Worm (Caenorhabditis elegans) whole organism, early embryonic: ENCODE measurements around the gene srh-299.

Experiments
- B0310.2 ChIP-seq: sonication (generic microtip); optimal IDR thresholded peaks from 2 replicates; lab custom pipeline; 2016; ENCODE audit warnings: mild to moderate bottlenecking, missing genetic modification characterization, missing compliant biosample characterization
- F13C5.2 ChIP-seq: sonication (generic microtip); optimal IDR thresholded peaks from 2 replicates; lab custom pipeline; 2017; ENCODE audit warnings: mild to moderate bottlenecking, missing genetic modification characterization, inconsistent platforms, missing compliant biosample characterization
- aly-1 ChIP-seq: sonication (generic microtip); optimal IDR thresholded peaks from 2 replicates; lab custom pipeline; 2016; ENCODE audit warnings: missing genetic modification characterization, missing compliant biosample characterization
- ama-1 ChIP-seq: fragments of 150-350 bp; optimal IDR thresholded peaks from 2 replicates; lab custom pipeline; 2014
- ceh-13 ChIP-seq: fragments of 200-800 bp; sonication (Bioruptor generic); optimal IDR thresholded peaks from 2 replicates; lab custom pipeline; 2018; ENCODE audit warnings: mild to moderate bottlenecking, missing genetic modification characterization, missing compliant biosample characterization
- ceh-36 ChIP-seq: sonication (generic microtip); optimal IDR thresholded peaks from 2 replicates; lab custom pipeline; 2016; ENCODE audit warnings: missing genetic modification characterization, inconsistent platforms, missing compliant biosample characterization
- ets-7 ChIP-seq: sonication (generic microtip); optimal IDR thresholded peaks from 2 replicates; lab custom pipeline; 2016; ENCODE audit warnings: missing genotype, missing genetic modification characterization, missing compliant biosample characterization
- hnd-1 ChIP-seq: sonication (generic microtip); optimal IDR thresholded peaks from 2 replicates; lab custom pipeline; 2016; ENCODE audit warnings: missing genetic modification characterization, missing compliant biosample characterization
- pes-1 ChIP-seq: fragments of 200-800 bp; sonication (Bioruptor generic); IDR thresholded peaks from 2 replicates; pipeline ENCODE4 v1.3.6; 2022; ENCODE audit warnings: missing genetic modification reagents, missing genetic modification characterization, missing compliant biosample characterization
- scrt-1 ChIP-seq: fragments of 200-800 bp; sonication (Bioruptor generic); IDR thresholded peaks from 2 replicates; pipeline ENCODE4 v1.3.6; 2022; ENCODE audit warnings: missing genetic modification characterization, missing compliant biosample characterization
- tra-4 ChIP-seq: sonication (generic microtip); optimal IDR thresholded peaks from 2 replicates; lab custom pipeline; 2017; ENCODE audit warnings: missing genetic modification characterization, missing compliant biosample characterization

DNA sequence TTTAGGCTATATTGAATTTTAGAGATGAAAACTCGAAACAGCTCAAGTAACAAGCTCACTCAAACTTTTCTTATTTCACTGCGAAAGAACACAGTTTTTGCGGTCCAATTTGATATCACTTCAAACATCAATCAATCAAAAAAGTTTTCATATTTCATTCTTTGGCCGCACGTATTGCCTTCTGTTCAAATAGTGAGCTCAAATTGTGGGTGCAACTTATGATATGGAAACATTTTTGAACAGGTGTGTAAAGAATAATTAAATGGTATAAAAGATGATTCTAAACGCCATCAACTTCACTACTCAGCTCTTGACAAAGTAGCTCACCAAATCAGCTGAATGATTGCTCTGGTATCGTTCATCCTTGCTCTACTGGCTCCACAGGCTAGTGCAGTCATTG lies 36.6 kb downstream of the srh-299 start, which contains the start of gene T06C12.14:
- no peak for TF ChIP-seq F13C5.2 (tag; lab: Kevin White, UChicago)
- no peak for TF ChIP-seq hnd-1 (tag; lab: Kevin White, UChicago)
- TF ChIP-seq aly-1 (tag; lab: Kevin White, UChicago), result no peak
- no peak for TF ChIP-seq tra-4 (tag; lab: Kevin White, UChicago)
- no peak for TF ChIP-seq ceh-13 (GFP tag; lab: Kevin White, UChicago)
- no peak for TF ChIP-seq ama-1 (lab: Kevin White, UChicago)
- TF ChIP-seq ets-7 (tag; lab: Kevin White, UChicago), result no peak
- TF ChIP-seq B0310.2 (tag; lab: Kevin White, UChicago), result no peak
- TF ChIP-seq scrt-1, result no peak
- TF ChIP-seq pes-1 (GFP tag; lab: Robert Waterston, UW), result no peak
- TF ChIP-seq ceh-36, result no peak
